Fruit fly (Drosophila melanogaster) whole organism, larva: ENCODE results near the gene DnaJ-H.

Source experiments
- noc ChIP-seq: fragments of 200-800 bp; sonication (Bioruptor generic); optimal IDR thresholded peaks from 3 replicates; lab custom pipeline; 2019; ENCODE audit warnings: missing biosample characterization, mild to moderate bottlenecking, missing genetic modification characterization, moderate library complexity

DnaJ-H gene

DNA sequence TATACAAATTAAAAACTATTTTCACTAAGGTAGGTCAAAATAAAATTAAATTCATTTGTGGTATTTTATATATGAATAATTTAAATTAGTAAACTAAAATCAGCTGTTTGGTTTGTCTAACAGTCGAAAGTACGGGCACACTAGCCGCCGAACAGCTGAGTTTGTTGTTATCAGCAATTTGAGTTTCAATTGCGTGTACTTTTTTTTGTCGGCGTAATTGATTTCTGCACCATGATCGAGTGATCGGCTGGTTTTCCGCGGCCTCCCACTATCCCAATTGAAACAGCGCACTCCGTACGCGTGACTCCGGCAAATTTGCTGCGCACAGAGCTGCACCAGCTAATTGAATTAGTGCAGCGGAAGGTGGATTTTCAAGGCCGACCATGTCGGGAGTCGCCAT, 13.2 kb upstream of the DnaJ-H start, which contains the start of gene Alg7:
Alg7 (plus strand) TSS at position 153 of the 400 bp plus-strand sequence.
- TF ChIP-seq noc (tag; lab: Kevin White, UChicago), result no peak

DNA sequence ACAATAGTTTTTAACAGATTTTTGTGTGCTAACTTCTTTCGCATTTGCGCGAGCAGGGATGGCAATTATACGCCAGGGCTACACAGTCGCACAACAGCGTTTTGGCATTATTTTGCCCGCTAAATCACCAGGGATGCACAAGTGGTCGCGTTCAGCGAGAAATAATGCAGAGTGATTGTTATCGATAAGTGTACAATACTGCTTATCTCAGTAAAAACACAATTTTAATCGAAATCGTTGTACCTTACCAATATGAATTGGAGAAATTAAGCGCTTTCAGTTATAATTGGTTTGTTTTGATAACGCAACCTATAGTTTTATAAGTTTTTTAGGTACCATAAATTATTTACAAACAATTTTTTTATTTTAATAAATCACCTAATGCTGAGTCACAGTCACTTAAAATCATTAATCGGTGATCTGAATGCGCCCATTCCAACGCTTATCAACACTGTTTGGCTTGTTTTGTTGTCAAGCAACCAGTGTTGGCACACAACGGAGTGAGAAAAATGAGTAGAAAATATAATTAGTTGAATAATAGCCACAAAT, 10.9 kb upstream of the DnaJ-H start, which contains the start of the genes Sfmbt and CG5439:
Sfmbt (minus strand) TSS at position 85 of the 549 bp plus-strand sequence.
CG5439 (plus strand) TSS at position 450 of the 549 bp plus-strand sequence.
- TF ChIP-seq noc (tag; lab: Kevin White, UChicago), result no peak

DNA sequence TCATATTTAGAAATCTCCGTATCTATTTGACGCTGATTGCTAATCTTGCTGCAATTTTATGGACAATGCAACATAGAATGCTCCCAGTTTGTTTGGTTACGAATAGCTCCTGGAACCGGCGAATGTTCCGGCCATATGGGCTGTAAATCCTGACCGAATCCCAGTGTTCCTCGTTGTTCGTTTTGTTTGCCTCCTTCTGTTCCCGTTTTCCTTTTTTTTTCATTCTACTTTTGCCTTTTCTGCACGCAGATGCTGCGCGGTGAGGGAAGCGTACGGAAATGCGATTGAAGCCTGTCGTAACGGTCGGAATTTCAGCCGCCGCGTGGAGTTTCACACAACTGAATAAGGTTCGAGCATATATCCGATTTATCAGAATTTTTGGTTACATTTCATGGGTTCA, 10.3 kb upstream of the DnaJ-H start, which contains the start of gene CG43925:
CG43925 (plus strand) TSS at position 301 of the 400 bp plus-strand sequence.
- no peak for TF ChIP-seq noc (tag; lab: Kevin White, UChicago)

DNA sequence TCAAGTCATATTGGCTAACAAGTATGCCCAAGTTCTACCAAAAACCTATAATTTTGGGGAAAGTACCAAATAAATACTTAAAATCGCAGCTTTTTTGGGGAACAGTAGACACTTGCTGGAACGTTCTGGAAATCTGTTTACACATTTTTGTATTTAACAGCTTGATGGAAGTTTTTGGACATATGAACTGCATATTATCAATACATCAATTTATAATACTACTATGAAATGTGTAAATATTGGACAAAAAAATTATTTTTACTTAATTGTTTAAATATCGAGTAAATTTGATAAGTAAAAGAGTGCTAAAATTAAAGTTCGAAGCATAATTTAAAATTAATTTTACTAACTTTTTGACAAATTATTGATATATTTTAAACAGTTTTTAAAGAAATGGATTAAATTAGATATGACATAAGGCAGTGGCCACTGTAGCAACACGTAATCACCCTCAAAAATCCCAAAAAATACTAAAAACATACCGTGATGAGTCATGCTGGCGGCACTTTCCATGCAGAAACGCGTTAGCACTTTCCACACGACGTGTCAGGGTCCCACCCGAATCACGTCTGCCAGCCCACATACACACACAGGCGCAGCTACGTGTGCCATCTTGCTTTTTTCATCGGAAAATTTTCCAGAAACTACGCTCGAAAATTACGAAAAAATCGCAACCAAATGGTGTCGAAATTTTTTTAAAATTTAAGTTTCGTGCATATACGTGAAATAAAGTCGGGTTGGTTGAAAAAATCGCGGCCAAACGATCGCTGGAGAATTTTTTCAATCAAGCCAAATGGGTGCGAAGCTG, 674 bp downstream of the DnaJ-H start, which contains the start of gene Sirt1:
Sirt1 (plus strand) TSS at position 571 of the 808 bp plus-strand sequence.
- TF ChIP-seq noc (tag; lab: Kevin White, UChicago), result peak; percentile 89

DNA sequence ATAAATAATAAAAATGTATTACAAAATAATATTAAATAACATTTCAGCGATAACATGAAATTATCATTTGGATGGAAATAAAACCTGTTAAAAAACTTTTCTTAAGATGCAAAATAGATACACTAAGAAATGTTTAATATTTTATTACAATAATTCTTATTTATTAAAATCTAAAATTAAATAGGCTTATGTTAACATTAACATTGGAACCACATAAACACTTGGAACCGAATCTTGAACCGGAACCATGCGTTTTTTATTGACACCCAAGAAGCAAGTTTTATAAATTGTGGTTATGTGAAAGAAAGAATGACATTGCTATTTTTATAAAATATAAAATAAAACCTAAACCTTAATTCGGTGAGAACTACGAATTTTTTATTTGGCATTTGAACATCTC, 5.6 kb downstream of the DnaJ-H start, which contains the start of gene kmg:
kmg (plus strand) TSS at position 301 of the 400 bp plus-strand sequence.
- no peak for TF ChIP-seq noc (tag; lab: Kevin White, UChicago)

DNA sequence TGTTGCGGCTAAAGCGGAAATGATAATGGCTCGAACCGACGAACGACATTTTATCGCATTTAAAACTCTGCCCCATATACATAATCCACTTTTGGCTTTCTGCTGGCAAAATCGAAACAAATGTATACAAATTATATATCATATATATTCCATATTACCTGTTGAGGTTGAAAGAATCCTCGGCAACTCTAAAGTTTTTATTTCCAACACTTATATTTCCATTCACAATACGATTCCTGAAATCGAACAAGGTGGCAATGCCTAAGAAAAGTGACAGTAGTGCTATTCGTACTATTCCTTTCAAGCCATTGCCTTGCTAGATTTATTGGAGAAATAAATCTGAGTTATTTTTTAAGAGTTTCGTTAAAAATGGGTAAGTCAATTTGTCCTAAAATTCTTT, 7.4 kb downstream of the DnaJ-H start, which contains the start of gene Pk34A:
Pk34A (plus strand) TSS at position 301 of the 400 bp plus-strand sequence.
- TF ChIP-seq noc (tag; lab: Kevin White, UChicago), result no peak

DNA sequence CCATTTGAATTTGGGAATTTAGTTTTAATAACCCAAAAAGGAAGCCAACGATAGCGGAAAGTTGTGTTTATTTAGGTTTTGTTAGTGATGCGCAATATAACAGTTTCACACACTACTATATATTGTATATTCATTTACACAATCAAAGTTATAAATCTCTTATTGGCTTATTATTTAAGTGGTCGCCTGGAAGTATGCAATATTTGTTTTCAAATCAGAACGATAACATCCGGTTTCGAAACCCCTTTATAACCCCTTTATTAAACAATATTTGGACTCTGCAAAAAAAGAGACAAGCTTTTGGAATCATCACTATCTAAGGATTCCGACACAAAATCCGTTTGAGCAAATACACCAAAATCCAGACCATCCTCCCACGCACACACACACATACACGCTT, 8.0 kb downstream of the DnaJ-H start:
- no peak for TF ChIP-seq noc (tag; lab: Kevin White, UChicago)

DNA sequence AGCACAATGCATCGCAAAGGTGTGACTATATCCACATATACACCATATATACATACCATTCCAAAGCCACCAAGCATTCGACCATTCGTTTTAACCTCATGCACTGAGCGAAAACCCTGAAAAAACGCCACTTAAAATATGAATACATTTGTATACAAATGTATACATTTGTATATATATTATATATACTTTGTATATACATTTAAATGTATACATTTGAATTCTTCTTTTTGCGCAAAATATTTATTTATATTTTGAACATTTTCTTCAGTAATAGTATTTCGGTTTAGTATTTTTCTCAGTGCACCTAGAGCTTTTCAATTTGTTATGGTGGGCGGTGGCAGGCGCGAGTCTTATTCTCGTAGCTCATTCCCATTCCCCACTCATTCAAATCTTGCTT, 9.5 kb downstream of the DnaJ-H start:
- TF ChIP-seq noc (tag; lab: Kevin White, UChicago), result no peak

DNA sequence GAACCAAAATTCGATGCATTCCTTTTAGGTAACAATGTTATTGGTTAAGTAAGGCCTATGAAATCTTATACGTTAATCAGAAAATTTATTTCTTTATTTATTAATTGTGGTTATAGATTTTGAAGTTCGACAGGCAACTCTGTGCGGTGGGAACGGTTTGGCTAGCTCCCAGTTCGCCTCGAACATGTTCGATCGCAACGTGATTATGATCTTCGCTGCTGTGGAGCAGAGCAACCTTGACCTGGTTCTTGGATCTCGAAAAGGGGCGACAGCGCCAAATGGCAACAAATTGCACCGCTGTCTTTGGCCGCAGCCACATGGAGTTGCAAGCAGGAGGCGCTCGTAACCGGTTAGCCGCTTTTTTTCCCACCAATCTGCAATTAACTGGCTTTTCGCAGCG, 11.6 kb downstream of the DnaJ-H start:
- no peak for TF ChIP-seq noc (tag; lab: Kevin White, UChicago)

DNA sequence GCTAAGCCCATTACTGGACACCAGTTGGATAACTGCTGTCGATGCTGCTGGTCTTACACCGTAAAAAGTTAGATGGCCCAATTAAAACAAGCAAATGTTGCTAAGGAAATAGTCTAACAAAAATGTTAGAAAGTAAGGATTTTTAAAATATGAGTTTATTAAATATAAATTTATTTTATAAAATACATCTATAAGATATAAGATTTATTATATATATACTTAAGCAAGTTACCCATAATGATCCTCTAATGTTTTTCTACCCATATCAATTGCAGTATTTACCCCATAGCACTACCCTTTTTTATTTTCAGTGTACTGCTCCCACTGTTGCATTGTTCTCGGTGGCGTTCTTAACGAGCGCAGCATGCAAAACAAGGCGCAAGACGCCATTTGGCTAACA, 19.6 kb downstream of the DnaJ-H start:
- TF ChIP-seq noc (tag; lab: Kevin White, UChicago), result no peak

DNA sequence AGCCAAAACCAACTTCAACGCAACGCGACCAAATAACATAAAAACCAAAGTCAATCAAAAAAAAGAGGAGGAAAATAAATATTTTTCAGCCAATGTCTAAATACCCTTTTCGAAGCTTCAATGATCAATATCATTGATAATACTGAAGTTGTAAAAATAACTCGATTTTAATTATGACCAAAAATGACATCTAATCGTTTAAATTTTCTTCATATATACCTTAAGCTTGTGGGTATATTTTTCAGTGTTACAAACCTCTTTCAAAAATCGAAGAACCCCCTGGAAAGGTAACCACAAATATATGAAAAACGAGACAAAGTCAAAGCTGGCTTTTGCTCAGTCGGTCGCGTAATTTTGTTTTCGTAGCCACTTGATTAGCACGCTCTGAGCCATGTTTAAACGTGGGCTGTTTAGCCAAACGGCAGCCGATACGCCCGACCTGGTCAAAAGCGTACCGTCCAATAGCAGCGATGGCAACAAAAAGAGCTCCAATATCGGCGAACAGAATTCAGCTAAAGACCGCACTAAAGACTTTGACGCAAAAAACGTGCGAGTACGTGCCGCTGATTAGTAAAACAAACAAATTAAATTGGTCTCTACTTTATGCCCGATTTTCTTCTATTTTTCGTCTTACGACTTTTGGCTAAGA, 20.7 kb downstream of the DnaJ-H start:
- TF ChIP-seq noc (tag; lab: Kevin White, UChicago), result peak; percentile 84

DNA sequence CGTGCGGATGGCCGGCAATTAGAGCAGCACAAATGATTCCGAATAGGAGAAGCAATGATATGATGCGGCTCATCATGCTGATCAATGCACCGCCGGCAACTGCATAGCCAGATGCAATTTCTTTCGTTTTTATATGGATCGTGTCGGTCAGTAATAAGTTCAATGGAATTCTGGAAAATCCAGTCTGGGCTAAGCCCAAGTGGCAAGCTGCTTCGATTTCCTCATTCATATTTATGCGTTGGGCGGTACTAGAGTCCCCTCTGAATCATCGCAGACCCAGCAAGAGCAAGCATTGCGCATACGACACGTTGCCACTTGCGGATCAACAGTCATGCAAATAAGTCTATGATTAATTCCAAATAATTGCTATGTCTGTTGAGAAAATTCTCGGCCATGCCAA, 22.4 kb downstream of the DnaJ-H start, which contains the start of gene CG16978:
CG16978 (minus strand) TSS at position 101 of the 400 bp plus-strand sequence.
- TF ChIP-seq noc (tag; lab: Kevin White, UChicago), result no peak

DNA sequence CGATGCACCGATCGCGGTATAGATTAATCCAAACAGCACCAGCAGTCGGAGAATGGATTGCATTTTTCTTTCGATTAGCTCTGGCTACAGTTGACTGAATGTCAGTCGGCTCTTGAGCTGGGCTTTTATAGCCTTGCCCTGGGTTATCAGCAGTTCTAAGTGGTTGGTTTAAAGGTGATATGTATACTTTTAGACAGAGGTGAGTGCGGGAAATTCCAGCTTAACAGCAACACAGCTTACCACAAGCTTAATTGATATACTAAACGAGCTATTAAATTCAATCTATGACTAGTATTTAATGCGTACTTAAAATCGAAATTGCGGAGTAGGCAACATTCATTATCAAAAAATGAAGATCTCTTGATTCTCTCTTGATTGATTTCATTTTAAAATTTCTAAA, 23.1 kb downstream of the DnaJ-H start, which contains the start of gene CG9928:
CG9928 (minus strand) TSS at position 101 of the 400 bp plus-strand sequence.
- TF ChIP-seq noc (tag; lab: Kevin White, UChicago), result no peak

DNA sequence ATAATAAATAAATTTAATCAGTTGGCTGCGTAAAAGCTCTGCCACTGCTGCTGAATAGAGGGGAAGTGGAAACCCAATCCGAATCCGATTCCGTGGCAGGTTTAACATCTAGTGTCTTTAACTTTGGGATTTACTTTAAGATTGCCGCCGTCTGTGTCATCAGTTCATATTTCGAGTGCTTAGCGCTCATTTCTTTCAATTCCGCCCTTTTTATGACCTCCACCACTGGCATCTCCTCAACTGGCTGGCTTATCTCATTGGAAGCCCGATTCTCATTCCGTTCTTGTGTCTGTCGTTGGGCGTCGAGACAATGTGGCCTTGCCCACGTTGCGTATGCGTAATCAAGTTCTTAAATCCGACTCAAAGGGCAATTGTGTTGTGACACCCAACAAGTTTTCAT, 25.0 kb downstream of the DnaJ-H start:
- no peak for TF ChIP-seq noc (tag; lab: Kevin White, UChicago)

DNA sequence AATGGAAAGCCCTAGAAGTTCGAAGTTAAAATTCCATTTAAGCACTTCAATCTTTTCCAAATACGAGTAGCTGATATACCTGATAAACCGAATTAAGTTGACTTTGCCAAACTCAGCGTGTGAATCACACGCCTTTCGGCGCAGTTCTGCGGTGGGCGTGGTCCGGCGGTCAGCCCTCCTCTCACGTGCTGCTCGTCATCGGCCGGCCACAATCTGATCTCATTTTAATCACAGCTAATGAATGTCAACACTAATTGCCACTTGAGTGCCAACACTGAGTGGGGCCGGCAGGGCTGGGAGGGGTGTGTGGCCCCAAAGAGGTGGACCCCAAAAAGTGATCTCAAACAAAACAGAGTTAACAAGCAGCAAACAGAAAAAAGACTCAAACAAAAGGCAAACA, 29.9 kb downstream of the DnaJ-H start:
- TF ChIP-seq noc (tag; lab: Kevin White, UChicago), result no peak

DNA sequence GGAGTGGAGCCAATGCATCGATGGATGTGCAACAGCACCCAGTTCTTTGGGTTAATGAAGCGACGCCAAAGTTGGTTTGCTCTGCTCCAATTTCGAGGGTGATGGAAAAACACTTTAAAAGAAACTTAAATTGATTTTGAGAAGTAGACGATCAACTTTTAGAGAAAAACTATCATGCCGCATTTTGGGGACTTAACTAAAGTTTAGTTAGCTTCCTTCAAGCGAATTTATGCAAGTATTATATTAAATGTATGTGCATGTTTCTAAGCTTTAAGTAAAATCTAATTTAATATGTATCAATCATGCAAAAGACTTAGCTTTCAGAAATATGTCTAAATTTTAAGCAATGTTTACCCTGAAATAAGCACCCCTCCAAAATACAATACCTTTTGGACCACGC, 35.6 kb downstream of the DnaJ-H start, which contains the start of gene CG5122:
CG5122 (plus strand) TSS at position 301 of the 400 bp plus-strand sequence.
- no peak for TF ChIP-seq noc (tag; lab: Kevin White, UChicago)
